Worm (Caenorhabditis elegans) whole organism, young adult: ENCODE measurements around the gene hipr-1.

Source experiments
- F23B12.7 ChIP-seq: sonication (generic microtip); optimal IDR thresholded peaks from 2 replicates; lab custom pipeline; 2017; ENCODE audit warnings: missing genetic modification characterization, mild to moderate bottlenecking, missing compliant biosample characterization, antibody characterized with exemption, moderate library complexity; ENCODE audit not compliant: insufficient read depth
- F39B2.1 ChIP-seq: fragments of 200-800 bp; sonication (Bioruptor generic); IDR thresholded peaks from 2 replicates; pipeline ENCODE4 v1.3.6; 2022; ENCODE audit warnings: missing genetic modification reagents, missing genetic modification characterization, missing compliant biosample characterization
- T07F8.4 ChIP-seq: sonication (generic microtip); optimal IDR thresholded peaks from 2 replicates; lab custom pipeline; 2016; ENCODE audit warnings: mild to moderate bottlenecking, missing genetic modification characterization, moderate library complexity, missing compliant biosample characterization
- Y53F4B.3 ChIP-seq: fragments of 200-800 bp; sonication (Bioruptor generic); IDR thresholded peaks from 2 replicates; pipeline ENCODE4 v1.3.6; 2022; ENCODE audit warnings: missing genetic modification reagents, missing genetic modification characterization, missing compliant biosample characterization
- Y67H2A.10 ChIP-seq: fragments of 200-800 bp; sonication (Bioruptor generic); conservative IDR thresholded peaks from 2 replicates; pipeline ENCODE4 v1.3.6; 2022; ENCODE audit warnings: missing genetic modification reagents, missing genetic modification characterization, missing compliant biosample characterization
- ZK185.1 ChIP-seq: sonication (generic microtip); optimal IDR thresholded peaks from 2 replicates; lab custom pipeline; 2016; ENCODE audit warnings: mild to moderate bottlenecking, missing genetic modification characterization, missing compliant biosample characterization; ENCODE audit not compliant: poor library complexity, severe bottlenecking
- aptf-2 ChIP-seq: fragments of 200-800 bp; sonication (Bioruptor generic); conservative IDR thresholded peaks from 2 replicates; pipeline ENCODE4 v1.3.6; 2022; ENCODE audit warnings: missing genetic modification reagents, missing genetic modification characterization, missing compliant biosample characterization
- athp-1 ChIP-seq: sonication (generic microtip); optimal IDR thresholded peaks from 2 replicates; lab custom pipeline; 2017; ENCODE audit warnings: mild to moderate bottlenecking, missing genetic modification characterization, missing compliant biosample characterization
- attf-3 ChIP-seq: fragments of 200-800 bp; sonication (Bioruptor generic); conservative IDR thresholded peaks from 2 replicates; pipeline ENCODE4 v1.3.6; 2022; ENCODE audit warnings: missing genetic modification reagents, missing genetic modification characterization, missing compliant biosample characterization
- bed-2 ChIP-seq: fragments of 200-800 bp; sonication (Bioruptor generic); IDR thresholded peaks from 2 replicates; pipeline ENCODE4 v1.3.6; 2022; ENCODE audit warnings: missing genetic modification reagents, missing genetic modification characterization, missing compliant biosample characterization
- ceh-100 ChIP-seq: fragments of 200-800 bp; sonication (Bioruptor generic); IDR thresholded peaks from 2 replicates; pipeline ENCODE4 v1.3.6; 2022; ENCODE audit warnings: missing genetic modification reagents, missing genetic modification characterization, missing compliant biosample characterization
- ceh-27 ChIP-seq: fragments of 200-800 bp; sonication (Bioruptor generic); optimal IDR thresholded peaks from 2 replicates; lab custom pipeline; 2018; ENCODE audit warnings: mild to moderate bottlenecking, missing genetic modification characterization, moderate library complexity, missing compliant biosample characterization
- ceh-91 ChIP-seq: fragments of 200-800 bp; sonication (Bioruptor generic); IDR thresholded peaks from 2 replicates; pipeline ENCODE4 v1.3.6; 2022; ENCODE audit warnings: missing genetic modification reagents, missing genetic modification characterization, missing compliant biosample characterization
- chd-7 ChIP-seq: sonication (generic microtip); optimal IDR thresholded peaks from 2 replicates; lab custom pipeline; 2016; ENCODE audit warnings: mild to moderate bottlenecking, missing genetic modification characterization, moderate library complexity, missing compliant biosample characterization
- die-1 ChIP-seq: sonication (generic microtip); optimal IDR thresholded peaks from 2 replicates; lab custom pipeline; 2016; ENCODE audit warnings: missing genotype, mild to moderate bottlenecking, missing genetic modification characterization, missing compliant biosample characterization
- efl-1 ChIP-seq: fragments of 150-350 bp; optimal IDR thresholded peaks from 2 replicates; lab custom pipeline; 2014; ENCODE audit warnings: missing biosample characterization, missing genetic modification reagents, missing genetic modification characterization
- egl-18 ChIP-seq: fragments of 200-800 bp; sonication (Bioruptor generic); IDR thresholded peaks from 2 replicates; pipeline ENCODE4 v1.3.6; 2022; ENCODE audit warnings: missing genetic modification reagents, missing genetic modification characterization, missing compliant biosample characterization
- egrh-3 ChIP-seq: fragments of 200-800 bp; sonication (Bioruptor generic); IDR thresholded peaks from 2 replicates; pipeline ENCODE4 v1.3.6; 2022; ENCODE audit warnings: missing genetic modification reagents, missing genetic modification characterization, missing compliant biosample characterization
- fkh-3 ChIP-seq: sonication (generic microtip); optimal IDR thresholded peaks from 2 replicates; lab custom pipeline; 2016; ENCODE audit warnings: mild to moderate bottlenecking, missing genetic modification characterization, missing compliant biosample characterization
- hmg-1.2 ChIP-seq: fragments of 200-800 bp; sonication (Bioruptor generic); IDR thresholded peaks from 2 replicates; pipeline ENCODE4 v1.3.6; 2022; ENCODE audit warnings: missing genetic modification reagents, missing genetic modification characterization, missing compliant biosample characterization
- hsf-1 ChIP-seq: fragments of 200-800 bp; sonication (Bioruptor generic); IDR thresholded peaks from 2 replicates; pipeline ENCODE4 v1.3.6; 2022; ENCODE audit warnings: missing genetic modification reagents, missing genetic modification characterization, missing compliant biosample characterization
- let-526 ChIP-seq: fragments of 200-800 bp; sonication (Bioruptor generic); IDR thresholded peaks from 2 replicates; pipeline ENCODE4 v1.3.6; 2022; ENCODE audit warnings: missing genetic modification reagents, missing genetic modification characterization, missing compliant biosample characterization
- let-607 ChIP-seq, 2 experiments: fragments of 200-800 bp in 1 of 2; sonication (Bioruptor generic) in 1 of 2; sonication (generic microtip) in 1 of 2; optimal IDR thresholded peaks; 2 replicates each; lab custom pipeline; 2016 to 2018; ENCODE audit warnings: mild to moderate bottlenecking in 2 of 2, missing compliant biosample characterization in 2 of 2, missing genetic modification characterization in 2 of 2, moderate library complexity in 2 of 2, missing genotype in 1 of 2
- lin-54 ChIP-seq: fragments of 200-800 bp; sonication (Bioruptor generic); optimal IDR thresholded peaks from 2 replicates; lab custom pipeline; 2018; ENCODE audit warnings: mild to moderate bottlenecking, missing genetic modification characterization, missing compliant biosample characterization
- lsy-27 ChIP-seq: sonication (generic microtip); optimal IDR thresholded peaks from 2 replicates; lab custom pipeline; 2017; ENCODE audit warnings: missing genetic modification characterization, mild to moderate bottlenecking, missing compliant biosample characterization, antibody characterized with exemption, missing genotype, borderline replicate concordance; ENCODE audit not compliant: insufficient read depth
- madf-6 ChIP-seq: fragments of 200-800 bp; sonication (Bioruptor generic); IDR thresholded peaks from 2 replicates; pipeline ENCODE4 v1.3.6; 2022; ENCODE audit warnings: missing genetic modification reagents, missing genetic modification characterization, missing compliant biosample characterization
- madf-8 ChIP-seq: fragments of 200-800 bp; sonication (Bioruptor generic); conservative IDR thresholded peaks from 2 replicates; pipeline ENCODE4 v1.3.6; 2022; ENCODE audit warnings: missing genetic modification reagents, missing genetic modification characterization, missing compliant biosample characterization
- mcd-1 ChIP-seq: fragments of 200-800 bp; sonication (Bioruptor generic); IDR thresholded peaks from 2 replicates; pipeline ENCODE4 v1.3.6; 2022; ENCODE audit warnings: missing genetic modification reagents, missing genetic modification characterization, missing compliant biosample characterization
- nfya-2 ChIP-seq: fragments of 200-800 bp; sonication (Bioruptor generic); IDR thresholded peaks from 2 replicates; pipeline ENCODE4 v1.3.6; 2022; ENCODE audit warnings: missing genetic modification reagents, missing genetic modification characterization, missing compliant biosample characterization
- nhr-120 ChIP-seq: fragments of 200-800 bp; sonication (Bioruptor generic); IDR thresholded peaks from 2 replicates; pipeline ENCODE4 v1.3.6; 2022; ENCODE audit warnings: missing genetic modification characterization, missing compliant biosample characterization
- nhr-80 ChIP-seq: sonication (generic microtip); optimal IDR thresholded peaks from 2 replicates; lab custom pipeline; 2016; ENCODE audit warnings: missing genetic modification characterization, missing compliant biosample characterization
- rpc-1 ChIP-seq, 2 experiments: fragments of 150-350 bp in 1 of 2; sonication (generic microtip) in 1 of 2; optimal IDR thresholded peaks; 2 replicates each; lab custom pipeline; 2014 to 2018; ENCODE audit warnings: missing biosample characterization in 1 of 2, missing genetic modification characterization in 1 of 2, missing genetic modification reagents in 1 of 2, missing genotype in 1 of 2
- sdz-38 ChIP-seq: sonication (generic microtip); optimal IDR thresholded peaks from 2 replicates; lab custom pipeline; 2016; ENCODE audit warnings: missing genotype, missing genetic modification characterization, missing compliant biosample characterization
- snpc-3.4 ChIP-seq: sonication (generic microtip); optimal IDR thresholded peaks from 2 replicates; lab custom pipeline; 2017; ENCODE audit warnings: missing genetic modification characterization, mild to moderate bottlenecking, missing compliant biosample characterization, antibody characterized with exemption, moderate library complexity, missing genotype, missing genetic modification reagents
- unc-62 ChIP-seq: fragments of 150-350 bp; optimal IDR thresholded peaks from 2 replicates; lab custom pipeline; 2014; ENCODE audit warnings: missing biosample characterization, missing genetic modification reagents, missing genetic modification characterization
- xnd-1 ChIP-seq: sonication (generic microtip); optimal IDR thresholded peaks from 2 replicates; lab custom pipeline; 2016; ENCODE audit warnings: missing genotype, missing genetic modification reagents, missing genetic modification characterization, missing compliant biosample characterization
- ztf-22 ChIP-seq: fragments of 200-800 bp; sonication (Bioruptor generic); optimal IDR thresholded peaks from 2 replicates; lab custom pipeline; 2018; ENCODE audit warnings: mild to moderate bottlenecking, missing genetic modification characterization, moderate library complexity, missing compliant biosample characterization
- ztf-3 ChIP-seq: fragments of 200-800 bp; sonication (Bioruptor generic); optimal IDR thresholded peaks from 2 replicates; lab custom pipeline; 2018; ENCODE audit warnings: mild to moderate bottlenecking, missing genetic modification characterization, missing compliant biosample characterization

hipr-1 gene

ce11 chrIII:8716084-8716483 lies 3.9 kb upstream of the hipr-1 start, which contains the start of gene B0303.14:
Gene B0303.14, minus strand, starts transcription at chrIII:8716184.
- no peak for TF ChIP-seq F39B2.1 (GFP tag; lab: Robert Waterston, UW)
- TF ChIP-seq rpc-1 (optimal IDR thresholded peaks at IDR 0.05; lab: Kevin White, UChicago): no peak
- no peak for TF ChIP-seq rpc-1 (tag; optimal IDR thresholded peaks at IDR 0.05; lab: Kevin White, UChicago)
- no peak for TF ChIP-seq die-1 (tag; lab: Kevin White, UChicago)
- TF ChIP-seq egrh-3 (GFP tag; lab: Robert Waterston, UW): no peak
- no peak for TF ChIP-seq Y53F4B.3 (GFP tag; lab: Robert Waterston, UW)
- no peak for TF ChIP-seq let-526
- TF ChIP-seq let-607 (tag; optimal IDR thresholded peaks at IDR 0.05; lab: Kevin White, UChicago): no peak
- TF ChIP-seq chd-7 (tag; lab: Kevin White, UChicago): no peak
- no peak for TF ChIP-seq lin-54 (GFP tag; lab: Kevin White, UChicago)
- no peak for TF ChIP-seq ZK185.1 (tag; lab: Kevin White, UChicago)
- TF ChIP-seq ztf-22: no peak
- TF ChIP-seq aptf-2: no peak
- no peak for TF ChIP-seq nfya-2 (GFP tag; lab: Robert Waterston, UW)
- no peak for TF ChIP-seq ceh-27
- no peak for TF ChIP-seq fkh-3 (tag; lab: Kevin White, UChicago)
- no peak for TF ChIP-seq ceh-91 (GFP tag; lab: Robert Waterston, UW)
- no peak for TF ChIP-seq athp-1 (tag; lab: Kevin White, UChicago)

ce11 chrIII:8717231-8717694 lies 2.7 kb upstream of the hipr-1 start, which contains the start of gene mrpl-11:
Gene mrpl-11, plus strand, starts transcription at chrIII:8717644.
- TF ChIP-seq ceh-100 (GFP tag; lab: Robert Waterston, UW) (no peak), snpc-3.4 (tag; lab: Kevin White, UChicago) (no peak), attf-3 (peak; percentile 96), sdz-38 (tag; lab: Kevin White, UChicago) (no peak), xnd-1 (tag; lab: Kevin White, UChicago) (peak; percentile 63), unc-62 (GFP tag; lab: Kevin White, UChicago) (no peak), F23B12.7 (peak; percentile 5), F39B2.1 (GFP tag; lab: Robert Waterston, UW) (no peak), mcd-1 (no peak), lin-54 (GFP tag; lab: Kevin White, UChicago) (no peak), egl-18 (GFP tag; lab: Robert Waterston, UW) (no peak), ztf-3 (GFP tag; lab: Kevin White, UChicago) (no peak), nhr-120 (GFP tag; lab: Robert Waterston, UW) (no peak), lsy-27 (tag; lab: Kevin White, UChicago) (no peak), bed-2 (GFP tag; lab: Robert Waterston, UW) (no peak), hsf-1 (GFP tag; lab: Robert Waterston, UW) (no peak), madf-6 (GFP tag; lab: Robert Waterston, UW) (peak; percentile 93), nfya-2 (GFP tag; lab: Robert Waterston, UW) (no peak), Y67H2A.10 (GFP tag; lab: Robert Waterston, UW) (no peak), madf-8 (peak; percentile 72), efl-1 (GFP tag; lab: Kevin White, UChicago) (peak; percentile 8)

DNA sequence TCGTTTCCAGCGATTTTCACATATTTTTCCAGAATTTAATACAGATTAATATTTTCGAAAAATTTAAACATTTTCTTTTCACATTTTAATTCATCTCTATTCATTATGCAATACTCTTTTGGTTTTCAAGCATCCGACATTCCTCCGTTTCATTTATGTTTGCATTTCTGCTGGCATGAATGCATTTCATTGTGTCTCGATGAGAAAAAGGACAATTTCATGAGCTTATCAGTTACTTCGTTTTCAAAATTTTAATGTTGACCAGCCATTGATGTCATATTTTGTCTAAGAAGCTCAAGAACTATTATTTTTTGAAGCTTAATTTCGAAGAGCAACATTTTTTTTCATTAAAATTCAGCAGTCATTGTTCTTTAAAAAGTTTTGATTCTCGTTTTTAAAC lies 1.4 kb upstream of the hipr-1 start:
- TF ChIP-seq nhr-80 (peak; percentile 30), T07F8.4 (tag; lab: Kevin White, UChicago) (no peak), hmg-1.2 (GFP tag; lab: Robert Waterston, UW) (no peak), madf-6 (GFP tag; lab: Robert Waterston, UW) (0 out of 2 replicates have a peak, but pooled peaks have one; percentile 11)
